Worm (Caenorhabditis elegans) whole organism, early embryonic: Measurements from ENCODE around the gene F40C5.2.

Experiments
- B0310.2 ChIP-seq: sonication (generic microtip); optimal IDR thresholded peaks from 2 replicates; lab custom pipeline; 2016; ENCODE audit warnings: mild to moderate bottlenecking, missing genetic modification characterization, missing compliant biosample characterization
- ama-1 ChIP-seq: fragments of 150-350 bp; optimal IDR thresholded peaks from 2 replicates; lab custom pipeline; 2014
- ceh-13 ChIP-seq: fragments of 200-800 bp; sonication (Bioruptor generic); optimal IDR thresholded peaks from 2 replicates; lab custom pipeline; 2018; ENCODE audit warnings: mild to moderate bottlenecking, missing genetic modification characterization, missing compliant biosample characterization
- flt-1 ChIP-seq: fragments of 200-800 bp; sonication (Bioruptor generic); IDR thresholded peaks from 2 replicates; pipeline ENCODE4 v1.3.6; 2022; ENCODE audit warnings: missing genetic modification characterization, missing compliant biosample characterization
- hmg-4 ChIP-seq: fragments of 200-800 bp; sonication (Bioruptor generic); optimal IDR thresholded peaks from 2 replicates; lab custom pipeline; 2018; ENCODE audit warnings: mild to moderate bottlenecking, missing genetic modification characterization, missing compliant biosample characterization
- hnd-1 ChIP-seq: sonication (generic microtip); optimal IDR thresholded peaks from 2 replicates; lab custom pipeline; 2016; ENCODE audit warnings: missing genetic modification characterization, missing compliant biosample characterization
- pes-1 ChIP-seq: fragments of 200-800 bp; sonication (Bioruptor generic); IDR thresholded peaks from 2 replicates; pipeline ENCODE4 v1.3.6; 2022; ENCODE audit warnings: missing genetic modification reagents, missing genetic modification characterization, missing compliant biosample characterization
- sea-1 ChIP-seq: fragments of 200-800 bp; sonication (Bioruptor generic); conservative IDR thresholded peaks from 2 replicates; pipeline ENCODE4 v1.3.6; 2022; ENCODE audit warnings: missing genetic modification characterization, missing compliant biosample characterization
- tbx-11 ChIP-seq: fragments of 200-800 bp; sonication (Bioruptor generic); IDR thresholded peaks from 2 replicates; pipeline ENCODE4 v1.3.6; 2022; ENCODE audit warnings: missing genetic modification characterization, missing compliant biosample characterization
- tra-4 ChIP-seq: sonication (generic microtip); optimal IDR thresholded peaks from 2 replicates; lab custom pipeline; 2017; ENCODE audit warnings: missing genetic modification characterization, missing compliant biosample characterization

- TF ChIP-seq tbx-11 (GFP tag; lab: Robert Waterston, UW) (no peak), ama-1 (lab: Kevin White, UChicago) (no peak), tra-4 (tag; lab: Kevin White, UChicago) (no peak), ceh-13 (no peak), B0310.2 (tag; lab: Kevin White, UChicago) (no peak), hnd-1 (no peak), flt-1 (GFP tag; lab: Robert Waterston, UW) (no peak), sea-1 (GFP tag; lab: Robert Waterston, UW) (no peak), hmg-4 (GFP tag; lab: Kevin White, UChicago) (no peak), pes-1 (GFP tag; lab: Robert Waterston, UW) (no peak)
These were observed 32.5 kb upstream of the F40C5.2 start, which contains the start of gene nhr-93 for ce11 chrV:3538307-3538706.
